Worm (Caenorhabditis elegans): ENCODE measurements around the gene rtfo-1.

ce11 chrV:9534621-9535020 is 47.8 kb downstream of the rtfo-1 start, which contains the start of gene tag-329:
- TF ChIP-seq pes-1 (GFP tag; IDR thresholded peaks at IDR 0.05) = no peak
- TF ChIP-seq hnd-1 (tag; optimal IDR thresholded peaks at IDR 0.05) = no peak
- TF ChIP-seq hmg-4 (GFP tag; optimal IDR thresholded peaks at IDR 0.05) = no peak
- TF ChIP-seq flt-1 (GFP tag; IDR thresholded peaks at IDR 0.05) = no peak
- no peak for TF ChIP-seq aly-1 (tag; optimal IDR thresholded peaks at IDR 0.05)
- no peak for TF ChIP-seq ama-1 (optimal IDR thresholded peaks at IDR 0.05)
